Worm (Caenorhabditis elegans) whole organism, early embryonic: ENCODE results near the gene srsx-38.

Source experiments
- B0310.2 ChIP-seq: sonication (generic microtip); optimal IDR thresholded peaks from 2 replicates; lab custom pipeline; 2016; ENCODE audit warnings: mild to moderate bottlenecking, missing genetic modification characterization, missing compliant biosample characterization
- F13C5.2 ChIP-seq: sonication (generic microtip); optimal IDR thresholded peaks from 2 replicates; lab custom pipeline; 2017; ENCODE audit warnings: mild to moderate bottlenecking, missing genetic modification characterization, inconsistent platforms, missing compliant biosample characterization
- aly-1 ChIP-seq: sonication (generic microtip); optimal IDR thresholded peaks from 2 replicates; lab custom pipeline; 2016; ENCODE audit warnings: missing genetic modification characterization, missing compliant biosample characterization
- ama-1 ChIP-seq: fragments of 150-350 bp; optimal IDR thresholded peaks from 2 replicates; lab custom pipeline; 2014
- ceh-13 ChIP-seq: fragments of 200-800 bp; sonication (Bioruptor generic); optimal IDR thresholded peaks from 2 replicates; lab custom pipeline; 2018; ENCODE audit warnings: mild to moderate bottlenecking, missing genetic modification characterization, missing compliant biosample characterization
- ceh-36 ChIP-seq: sonication (generic microtip); optimal IDR thresholded peaks from 2 replicates; lab custom pipeline; 2016; ENCODE audit warnings: missing genetic modification characterization, inconsistent platforms, missing compliant biosample characterization
- ets-7 ChIP-seq: sonication (generic microtip); optimal IDR thresholded peaks from 2 replicates; lab custom pipeline; 2016; ENCODE audit warnings: missing genotype, missing genetic modification characterization, missing compliant biosample characterization
- flt-1 ChIP-seq: fragments of 200-800 bp; sonication (Bioruptor generic); IDR thresholded peaks from 2 replicates; pipeline ENCODE4 v1.3.6; 2022; ENCODE audit warnings: missing genetic modification characterization, missing compliant biosample characterization
- hmbx-1 ChIP-seq: sonication (generic microtip); optimal IDR thresholded peaks from 2 replicates; lab custom pipeline; 2016; ENCODE audit warnings: mild to moderate bottlenecking, missing genetic modification characterization, missing compliant biosample characterization
- hmg-4 ChIP-seq: fragments of 200-800 bp; sonication (Bioruptor generic); optimal IDR thresholded peaks from 2 replicates; lab custom pipeline; 2018; ENCODE audit warnings: mild to moderate bottlenecking, missing genetic modification characterization, missing compliant biosample characterization
- hnd-1 ChIP-seq: sonication (generic microtip); optimal IDR thresholded peaks from 2 replicates; lab custom pipeline; 2016; ENCODE audit warnings: missing genetic modification characterization, missing compliant biosample characterization
- pes-1 ChIP-seq: fragments of 200-800 bp; sonication (Bioruptor generic); IDR thresholded peaks from 2 replicates; pipeline ENCODE4 v1.3.6; 2022; ENCODE audit warnings: missing genetic modification reagents, missing genetic modification characterization, missing compliant biosample characterization
- scrt-1 ChIP-seq: fragments of 200-800 bp; sonication (Bioruptor generic); IDR thresholded peaks from 2 replicates; pipeline ENCODE4 v1.3.6; 2022; ENCODE audit warnings: missing genetic modification characterization, missing compliant biosample characterization
- sea-1 ChIP-seq: fragments of 200-800 bp; sonication (Bioruptor generic); conservative IDR thresholded peaks from 2 replicates; pipeline ENCODE4 v1.3.6; 2022; ENCODE audit warnings: missing genetic modification characterization, missing compliant biosample characterization
- tbx-11 ChIP-seq: fragments of 200-800 bp; sonication (Bioruptor generic); IDR thresholded peaks from 2 replicates; pipeline ENCODE4 v1.3.6; 2022; ENCODE audit warnings: missing genetic modification characterization, missing compliant biosample characterization
- tbx-37 ChIP-seq: fragments of 200-800 bp; sonication (Bioruptor generic); conservative IDR thresholded peaks from 2 replicates; pipeline ENCODE4 v1.3.6; 2022; ENCODE audit warnings: missing genetic modification reagents, missing genetic modification characterization, missing compliant biosample characterization
- tra-4 ChIP-seq: sonication (generic microtip); optimal IDR thresholded peaks from 2 replicates; lab custom pipeline; 2017; ENCODE audit warnings: missing genetic modification characterization, missing compliant biosample characterization

Gene srsx-38

DNA sequence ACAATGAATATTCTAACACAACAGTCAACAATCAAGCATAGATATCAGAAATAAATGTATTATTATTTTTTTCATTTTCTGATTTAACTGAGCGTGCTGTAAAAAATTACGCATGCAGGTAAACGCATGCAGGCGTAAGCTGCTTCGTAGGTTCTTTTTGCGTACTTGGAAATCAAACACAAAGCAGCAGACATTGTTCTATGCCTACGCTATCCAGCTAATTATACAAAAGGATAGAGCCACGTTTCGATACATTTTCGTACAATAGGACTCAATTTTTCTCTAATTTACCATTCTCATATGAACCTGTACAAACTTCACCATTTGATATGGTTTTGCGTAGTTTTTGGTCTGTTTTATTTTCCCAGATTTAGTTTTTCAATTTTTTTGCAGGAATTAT, 24.8 kb downstream of the srsx-38 start, which contains the start of gene T26E4.3:
Gene T26E4.3, plus strand, starts transcription at position 301 of the 400 bp plus-strand sequence.
- TF ChIP-seq tbx-37 (GFP tag; lab: Robert Waterston, UW) (no peak), ama-1 (lab: Kevin White, UChicago) (no peak), tra-4 (no peak), scrt-1 (GFP tag; lab: Robert Waterston, UW) (no peak), sea-1 (GFP tag; lab: Robert Waterston, UW) (no peak), hnd-1 (tag; lab: Kevin White, UChicago) (no peak), pes-1 (GFP tag; lab: Robert Waterston, UW) (no peak), F13C5.2 (tag; lab: Kevin White, UChicago) (no peak), B0310.2 (tag; lab: Kevin White, UChicago) (no peak), ets-7 (tag; lab: Kevin White, UChicago) (no peak), flt-1 (GFP tag; lab: Robert Waterston, UW) (no peak), ceh-13 (GFP tag; lab: Kevin White, UChicago) (no peak), aly-1 (tag; lab: Kevin White, UChicago) (no peak), tbx-11 (GFP tag; lab: Robert Waterston, UW) (no peak), hmbx-1 (no peak)

DNA sequence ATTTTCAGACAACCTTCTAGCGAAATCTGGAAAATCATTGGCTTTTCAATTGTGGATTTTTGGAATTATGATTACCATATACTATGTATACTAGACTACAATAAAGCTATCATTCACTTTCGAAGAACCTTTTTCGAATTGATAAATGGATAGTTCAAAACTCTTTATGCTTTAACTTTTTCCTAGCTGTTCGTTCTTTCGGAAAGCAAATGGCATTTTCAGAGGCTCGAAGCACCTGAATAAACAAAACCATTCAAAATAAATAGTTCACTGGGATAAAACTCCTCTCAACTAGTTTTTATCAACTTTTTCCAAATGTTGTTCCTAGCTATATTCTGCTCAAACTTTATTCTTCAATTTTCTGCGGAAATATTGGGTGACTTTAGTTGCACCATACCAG, 26.2 kb downstream of the srsx-38 start, which contains the start of gene T26E4.2:
Gene T26E4.2, plus strand, starts transcription at position 301 of the 400 bp plus-strand sequence.
- TF ChIP-seq hmg-4 (GFP tag; lab: Kevin White, UChicago): no peak
- no peak for TF ChIP-seq ceh-36 (tag; lab: Kevin White, UChicago)
- TF ChIP-seq scrt-1 (GFP tag; lab: Robert Waterston, UW): no peak
- no peak for TF ChIP-seq flt-1 (GFP tag; lab: Robert Waterston, UW)
- TF ChIP-seq F13C5.2 (tag; lab: Kevin White, UChicago): no peak
- no peak for TF ChIP-seq tbx-37 (GFP tag; lab: Robert Waterston, UW)
- no peak for TF ChIP-seq ama-1 (lab: Kevin White, UChicago)
- TF ChIP-seq aly-1 (tag; lab: Kevin White, UChicago): no peak
- no peak for TF ChIP-seq pes-1 (GFP tag; lab: Robert Waterston, UW)
- no peak for TF ChIP-seq B0310.2 (tag; lab: Kevin White, UChicago)
- TF ChIP-seq tbx-11 (GFP tag; lab: Robert Waterston, UW): no peak

DNA sequence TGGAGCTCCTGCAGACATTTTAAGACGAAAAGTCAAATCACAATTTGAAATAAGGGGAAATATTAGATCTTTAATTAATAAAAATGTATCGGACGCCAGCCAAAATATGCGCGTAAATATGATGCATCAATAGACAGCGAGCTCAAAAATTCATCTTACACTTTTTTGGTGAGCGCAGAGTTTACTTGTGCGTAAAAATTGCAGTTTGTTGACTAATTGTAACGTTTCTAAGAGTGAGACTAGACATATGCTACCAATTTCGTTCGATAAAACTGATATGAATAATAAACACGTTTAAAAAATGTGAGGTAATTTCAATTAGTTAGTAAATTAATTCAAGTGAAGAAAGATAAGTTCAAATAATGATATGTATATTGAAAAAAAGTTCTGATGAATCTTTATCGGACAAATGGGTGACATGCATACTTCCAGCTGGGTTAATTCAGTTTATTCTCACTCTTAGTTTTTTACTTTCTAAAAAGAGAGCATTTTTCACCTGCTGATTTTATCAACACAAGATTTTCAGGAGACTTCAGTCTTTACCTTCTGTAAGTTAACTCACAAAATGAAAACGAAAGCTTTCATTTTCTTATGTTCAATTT, 28.1 kb downstream of the srsx-38 start, which contains the start of the genes nhr-285 and irld-52:
Gene nhr-285, minus strand, starts transcription at position 101 of the 602 bp plus-strand sequence.
Gene irld-52, plus strand, starts transcription at position 552 of the 602 bp plus-strand sequence.
- TF ChIP-seq hnd-1 (tag; lab: Kevin White, UChicago) (no peak), aly-1 (tag; lab: Kevin White, UChicago) (no peak), B0310.2 (tag; lab: Kevin White, UChicago) (no peak), ceh-13 (GFP tag; lab: Kevin White, UChicago) (no peak), scrt-1 (GFP tag; lab: Robert Waterston, UW) (no peak), pes-1 (GFP tag; lab: Robert Waterston, UW) (no peak), ets-7 (tag; lab: Kevin White, UChicago) (no peak), ama-1 (lab: Kevin White, UChicago) (no peak), tra-4 (no peak), sea-1 (GFP tag; lab: Robert Waterston, UW) (no peak), tbx-11 (GFP tag; lab: Robert Waterston, UW) (no peak), hmg-4 (GFP tag; lab: Kevin White, UChicago) (no peak), tbx-37 (GFP tag; lab: Robert Waterston, UW) (no peak), hmbx-1 (no peak), ceh-36 (tag; lab: Kevin White, UChicago) (no peak), flt-1 (GFP tag; lab: Robert Waterston, UW) (no peak), F13C5.2 (tag; lab: Kevin White, UChicago) (no peak)

DNA sequence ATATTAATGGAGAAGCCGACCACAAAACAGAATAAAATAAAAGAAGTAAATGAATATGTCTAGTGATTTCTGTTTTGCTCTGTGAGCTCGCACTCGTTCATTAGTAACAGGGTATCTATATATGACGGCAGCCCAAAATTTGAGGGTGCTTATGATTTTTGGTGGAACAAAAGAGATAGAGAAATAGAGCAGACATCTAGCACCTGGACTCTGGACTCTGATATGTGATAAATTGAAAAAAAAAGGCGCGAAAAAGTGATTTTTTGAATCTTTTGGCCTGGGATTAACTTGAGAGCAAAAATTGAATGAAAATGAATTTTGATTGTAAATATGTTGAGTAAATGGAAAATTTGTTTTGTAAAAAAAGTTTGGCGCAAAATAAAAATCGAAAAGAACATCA, 30.7 kb downstream of the srsx-38 start, which contains the start of gene nhr-283:
Gene nhr-283, minus strand, starts transcription at position 101 of the 400 bp plus-strand sequence.
- no peak for TF ChIP-seq aly-1 (tag; lab: Kevin White, UChicago)
- no peak for TF ChIP-seq F13C5.2 (tag; lab: Kevin White, UChicago)
- no peak for TF ChIP-seq pes-1 (GFP tag; lab: Robert Waterston, UW)
- no peak for TF ChIP-seq hmg-4 (GFP tag; lab: Kevin White, UChicago)
- no peak for TF ChIP-seq ama-1 (lab: Kevin White, UChicago)
- no peak for TF ChIP-seq ceh-36 (tag; lab: Kevin White, UChicago)
- no peak for TF ChIP-seq hmbx-1
- TF ChIP-seq scrt-1 (GFP tag; lab: Robert Waterston, UW): no peak
- no peak for TF ChIP-seq tra-4
- TF ChIP-seq flt-1 (GFP tag; lab: Robert Waterston, UW): no peak
- TF ChIP-seq ets-7 (tag; lab: Kevin White, UChicago): no peak
- TF ChIP-seq tbx-37 (GFP tag; lab: Robert Waterston, UW): no peak
- no peak for TF ChIP-seq ceh-13 (GFP tag; lab: Kevin White, UChicago)

DNA sequence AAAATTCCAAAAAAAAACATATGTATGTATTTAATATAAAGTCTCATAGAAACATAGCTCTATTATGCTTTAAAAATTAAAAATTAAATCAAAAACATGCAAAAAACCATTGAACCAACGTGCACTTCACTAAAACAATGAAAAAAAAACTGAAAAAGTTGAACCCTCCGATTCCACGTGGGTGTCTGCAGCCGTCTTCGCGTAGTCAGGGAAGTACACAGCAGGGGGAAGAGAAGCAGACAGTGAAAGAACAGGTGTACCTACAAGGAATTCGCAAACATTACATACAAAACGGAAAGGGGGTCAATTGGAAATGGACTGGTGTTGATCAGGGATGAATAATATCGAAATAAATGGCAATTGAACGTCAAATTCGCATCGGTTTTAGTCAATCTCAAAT, 33.4 kb downstream of the srsx-38 start:
- TF ChIP-seq hnd-1 (tag; lab: Kevin White, UChicago) (no peak), sea-1 (GFP tag; lab: Robert Waterston, UW) (no peak), ama-1 (lab: Kevin White, UChicago) (no peak), scrt-1 (GFP tag; lab: Robert Waterston, UW) (no peak), hmbx-1 (no peak), flt-1 (GFP tag; lab: Robert Waterston, UW) (no peak), B0310.2 (tag; lab: Kevin White, UChicago) (no peak), tra-4 (no peak), F13C5.2 (tag; lab: Kevin White, UChicago) (no peak), pes-1 (GFP tag; lab: Robert Waterston, UW) (no peak), tbx-11 (GFP tag; lab: Robert Waterston, UW) (no peak), ets-7 (tag; lab: Kevin White, UChicago) (no peak), tbx-37 (GFP tag; lab: Robert Waterston, UW) (no peak), ceh-13 (GFP tag; lab: Kevin White, UChicago) (no peak), aly-1 (tag; lab: Kevin White, UChicago) (no peak), hmg-4 (GFP tag; lab: Kevin White, UChicago) (no peak), ceh-36 (tag; lab: Kevin White, UChicago) (no peak)

DNA sequence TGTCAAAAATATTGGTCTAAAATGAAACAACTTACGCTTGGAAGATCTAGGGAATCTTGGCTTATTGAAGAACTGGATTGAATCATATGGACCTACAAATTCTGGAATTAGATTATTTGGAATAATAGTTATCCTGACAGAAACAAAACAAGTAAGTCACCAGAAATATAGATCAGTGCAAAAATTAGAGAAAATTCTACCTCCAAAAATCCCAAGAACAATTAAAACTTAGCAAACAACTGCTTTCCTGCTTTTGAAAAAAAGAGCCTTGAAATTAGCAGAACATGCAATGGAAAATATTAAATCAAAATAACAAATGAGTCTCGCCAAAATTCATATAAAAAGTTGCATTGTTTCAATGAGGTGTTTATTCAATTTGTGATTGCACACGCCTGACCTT, 34.2 kb downstream of the srsx-38 start, which contains the start of gene nhr-60:
Gene nhr-60, minus strand, starts transcription at position 101 of the 400 bp plus-strand sequence.
- TF ChIP-seq scrt-1 (GFP tag; lab: Robert Waterston, UW): no peak
- no peak for TF ChIP-seq tbx-37 (GFP tag; lab: Robert Waterston, UW)
- TF ChIP-seq tbx-11 (GFP tag; lab: Robert Waterston, UW): no peak
- no peak for TF ChIP-seq pes-1 (GFP tag; lab: Robert Waterston, UW)
- TF ChIP-seq ama-1 (lab: Kevin White, UChicago): no peak
- no peak for TF ChIP-seq ceh-13 (GFP tag; lab: Kevin White, UChicago)
- no peak for TF ChIP-seq hmg-4 (GFP tag; lab: Kevin White, UChicago)
- TF ChIP-seq hnd-1 (tag; lab: Kevin White, UChicago): no peak
- TF ChIP-seq ceh-36 (tag; lab: Kevin White, UChicago): no peak
- no peak for TF ChIP-seq aly-1 (tag; lab: Kevin White, UChicago)
- no peak for TF ChIP-seq hmbx-1
- TF ChIP-seq flt-1 (GFP tag; lab: Robert Waterston, UW): no peak
- no peak for TF ChIP-seq B0310.2 (tag; lab: Kevin White, UChicago)
- TF ChIP-seq F13C5.2 (tag; lab: Kevin White, UChicago): no peak
- no peak for TF ChIP-seq tra-4
